Worm (Caenorhabditis elegans): ENCODE results near the gene C04B4.5.

The C04B4.5 gene

ce11 chrX:12242902-12243301 lies 45.3 kb downstream of the C04B4.5 start (continued):
- TF ChIP-seq mxl-3 (GFP tag; optimal IDR thresholded peaks at IDR 0.05) (no peak), mxl-2 (GFP tag; conservative IDR thresholded peaks at IDR 0.05) (no peak), tag-97 (GFP tag; IDR thresholded peaks at IDR 0.05) (no peak), dmd-6 (GFP tag; IDR thresholded peaks at IDR 0.05) (peak; percentile 69), nhr-10 (tag; optimal IDR thresholded peaks at IDR 0.05) (no peak), hlh-30 (tag; optimal IDR thresholded peaks at IDR 0.05; ENCODE audit: insufficient read depth) (peak; percentile 47), mes-2 (tag; optimal IDR thresholded peaks at IDR 0.05; ENCODE audit: poor library complexity, severe bottlenecking) (no peak), nhr-77 (tag; optimal IDR thresholded peaks at IDR 0.05) (peak; percentile 49), mdt-29 (GFP tag; IDR thresholded peaks at IDR 0.05) (no peak)

DNA sequence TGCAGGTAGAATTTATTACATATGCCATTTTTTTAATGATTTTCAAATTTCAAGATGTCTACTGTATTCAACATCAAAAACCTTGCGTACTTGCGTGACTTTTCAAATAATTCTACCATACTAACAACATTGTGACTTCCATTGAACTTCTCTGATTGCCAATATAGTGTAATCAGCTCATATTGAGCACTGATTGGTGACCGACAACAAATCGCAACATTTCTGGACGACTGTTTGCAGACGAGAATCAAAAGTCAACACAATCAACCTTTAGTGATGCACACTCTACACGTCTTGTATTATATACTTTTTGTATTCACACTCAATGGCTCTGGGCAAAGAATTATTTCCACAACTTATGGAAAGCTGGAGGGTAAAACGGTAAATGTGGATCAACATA lies 46.7 kb downstream of the C04B4.5 start, which contains the start of gene cest-3:
Gene cest-3, plus strand, starts transcription at position 190 of the 400 bp plus-strand sequence.
- TF ChIP-seq daf-16 (GFP tag; optimal IDR thresholded peaks at IDR 0.05) (no peak), daf-16 (tag; optimal IDR thresholded peaks at IDR 0.05) (peak; percentile 89), dve-1 (tag; optimal IDR thresholded peaks at IDR 0.05; ENCODE audit: insufficient read depth) (peak; percentile 5), pqm-1 (tag; optimal IDR thresholded peaks at IDR 0.05) (peak; percentile 63), hlh-11 (tag; optimal IDR thresholded peaks at IDR 0.05) (peak; percentile 24), nhr-77 (tag; optimal IDR thresholded peaks at IDR 0.05) (peak; percentile 38), nhr-28 (tag; optimal IDR thresholded peaks at IDR 0.05) (peak; percentile 68), zfp-3 (GFP tag; conservative IDR thresholded peaks at IDR 0.05) (no peak), dmd-6 (GFP tag; IDR thresholded peaks at IDR 0.05) (peak; percentile 51; the same call in 1 of the 2 replicates), ceh-44 (GFP tag; IDR thresholded peaks at IDR 0.05) (no peak), egl-43 (GFP tag; IDR thresholded peaks at IDR 0.05) (no peak), ceh-82 (tag; optimal IDR thresholded peaks at IDR 0.05) (no peak)

Measured in whole organism, L4 larva.